Worm (Caenorhabditis elegans): ENCODE measurements around the gene T05B11.4.

Gene T05B11.4

DNA sequence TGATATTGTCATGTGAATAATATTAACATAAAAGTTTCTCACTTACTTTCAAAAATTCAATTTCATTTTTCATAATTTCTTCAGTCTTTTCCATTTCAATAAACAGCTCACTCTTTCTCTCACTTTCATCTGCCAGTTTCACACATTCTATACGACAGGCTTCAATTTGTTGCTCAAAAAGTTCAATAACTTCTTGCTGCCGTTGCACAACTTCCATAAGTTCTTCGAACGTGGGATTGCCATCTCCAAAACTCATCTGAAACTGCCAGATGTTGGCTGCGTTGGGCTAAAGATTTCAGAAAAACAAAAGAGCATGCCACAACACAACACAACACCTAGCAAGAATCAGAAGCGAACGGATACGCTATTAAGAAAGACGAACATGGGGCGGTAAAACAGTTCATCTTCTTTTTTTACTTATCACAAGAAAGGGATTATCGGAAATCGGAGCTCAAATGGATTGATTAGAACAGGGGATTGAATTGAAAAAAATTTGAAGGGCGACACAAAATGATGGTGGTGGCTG lies 21.2 kb downstream of the T05B11.4 start (continued):
- no peak for TF ChIP-seq ceh-58 (GFP tag; IDR thresholded peaks at IDR 0.05)
- peak; percentile 67; the same call in 1 of the 2 replicates for TF ChIP-seq hsf-1 (GFP tag; IDR thresholded peaks at IDR 0.05)
- TF ChIP-seq ets-4 (GFP tag; optimal IDR thresholded peaks at IDR 0.05): no peak
- TF ChIP-seq ztf-28 (GFP tag; IDR thresholded peaks at IDR 0.05): no peak
- no peak for TF ChIP-seq cebp-1 (GFP tag; IDR thresholded peaks at IDR 0.05)
- no peak for TF ChIP-seq cebp-1 (tag; optimal IDR thresholded peaks at IDR 0.05)
- no peak for TF ChIP-seq madf-10 (tag; optimal IDR thresholded peaks at IDR 0.05)
- TF ChIP-seq tbx-9 (tag; optimal IDR thresholded peaks at IDR 0.05; ENCODE audit: borderline replicate concordance): no peak
- peak; percentile 49 for TF ChIP-seq athp-1 (tag; optimal IDR thresholded peaks at IDR 0.05)
- TF ChIP-seq B0336.3 (GFP tag; IDR thresholded peaks at IDR 0.05): peak; percentile 80
- no peak for TF ChIP-seq unc-62 (GFP tag; optimal IDR thresholded peaks at IDR 0.05)
- TF ChIP-seq madf-8 (GFP tag; conservative IDR thresholded peaks at IDR 0.05): no peak; the same call in 1 of the 2 replicates
- no peak for TF ChIP-seq die-1 (tag; optimal IDR thresholded peaks at IDR 0.05)
- TF ChIP-seq nfyb-1 (GFP tag; IDR thresholded peaks at IDR 0.05): peak; percentile 58
- no peak for TF ChIP-seq ama-1 (optimal IDR thresholded peaks at IDR 0.05)
- peak in 1 of 2 experiments; percentile 43 for TF ChIP-seq ama-1 (GFP tag; optimal IDR thresholded peaks at IDR 0.05)
- no peak for TF ChIP-seq Y79H2A.3 (GFP tag; conservative IDR thresholded peaks at IDR 0.05)
- TF ChIP-seq aptf-3 (GFP tag; IDR thresholded peaks at IDR 0.05): 0 out of 2 replicates have a peak, but pooled peaks have one; percentile 15
- TF ChIP-seq ekl-4 (GFP tag; IDR thresholded peaks at IDR 0.05): peak; percentile 60; the same call in 1 of the 2 replicates
- no peak for TF ChIP-seq B0035.1 (tag; optimal IDR thresholded peaks at IDR 0.05)
- no peak for TF ChIP-seq zim-3 (tag; optimal IDR thresholded peaks at IDR 0.05)
- no peak for TF ChIP-seq snpc-4 (GFP tag; optimal IDR thresholded peaks at IDR 0.05)
- no peak for TF ChIP-seq snpc-4 (tag; optimal IDR thresholded peaks at IDR 0.05)
- TF ChIP-seq Y53G8AR.9 (GFP tag; conservative IDR thresholded peaks at IDR 0.05): no peak
- TF ChIP-seq F52B5.7 (tag; optimal IDR thresholded peaks at IDR 0.05): peak; percentile 9
- no peak for TF ChIP-seq bed-2 (GFP tag; IDR thresholded peaks at IDR 0.05)
- TF ChIP-seq nhr-80 (tag; optimal IDR thresholded peaks at IDR 0.05): no peak
- TF ChIP-seq egl-44 (GFP tag; IDR thresholded peaks at IDR 0.05): no peak
- 0 out of 2 replicates have a peak, but pooled peaks have one; percentile 32 for TF ChIP-seq pbrm-1 (GFP tag; IDR thresholded peaks at IDR 0.05)
- TF ChIP-seq madf-6 (GFP tag; IDR thresholded peaks at IDR 0.05): peak; percentile 42; the same call in 1 of the 2 replicates
- TF ChIP-seq nfya-2 (GFP tag; IDR thresholded peaks at IDR 0.05): no peak
- TF ChIP-seq ztf-18 (tag; optimal IDR thresholded peaks at IDR 0.05): no peak
- TF ChIP-seq C06A6.2 (GFP tag; conservative IDR thresholded peaks at IDR 0.05): no peak
- TF ChIP-seq ztf-22 (GFP tag; optimal IDR thresholded peaks at IDR 0.05): no peak
- TF ChIP-seq akir-1 (GFP tag; optimal IDR thresholded peaks at IDR 0.05): no peak
- no peak for TF ChIP-seq atf-7 (tag; optimal IDR thresholded peaks at IDR 0.05)
- TF ChIP-seq lsl-1 (GFP tag; optimal IDR thresholded peaks at IDR 0.05): no peak
- TF ChIP-seq nhr-179 (tag; optimal IDR thresholded peaks at IDR 0.05): no peak

DNA sequence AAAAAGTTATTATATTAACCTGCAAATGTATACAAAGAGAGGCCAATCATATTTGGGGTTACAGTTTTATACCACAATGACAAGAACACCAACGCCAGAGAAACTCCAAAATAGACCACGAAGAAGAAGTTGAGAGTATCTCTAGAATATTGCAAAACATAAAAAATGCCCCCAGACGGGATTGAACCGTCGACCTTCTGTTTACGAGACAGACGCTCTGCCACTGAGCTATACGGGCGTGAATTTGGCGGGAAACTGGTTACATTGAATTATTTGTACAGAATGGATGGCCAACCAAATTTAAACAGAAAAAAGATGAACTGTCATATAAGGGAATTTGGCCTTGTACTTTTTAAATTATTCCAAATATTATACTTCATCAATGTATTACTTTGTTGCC lies 24.0 kb downstream of the T05B11.4 start:
- TF ChIP-seq dpl-1 (GFP tag; optimal IDR thresholded peaks at IDR 0.05) (no peak), sea-2 (GFP tag; IDR thresholded peaks at IDR 0.05) (no peak), athp-1 (tag; optimal IDR thresholded peaks at IDR 0.05) (no peak), somi-1 (GFP tag; optimal IDR thresholded peaks at IDR 0.05) (peak; percentile 23), nhr-27 (tag; optimal IDR thresholded peaks at IDR 0.05) (no peak), F22D6.2 (tag; optimal IDR thresholded peaks at IDR 0.05) (no peak), ztf-18 (tag; optimal IDR thresholded peaks at IDR 0.05) (no peak), ama-1 (optimal IDR thresholded peaks at IDR 0.05) (no peak), ama-1 (GFP tag; optimal IDR thresholded peaks at IDR 0.05) (peak in 1 of 2 experiments; percentile 50), cebp-1 (GFP tag; IDR thresholded peaks at IDR 0.05) (no peak), cebp-1 (tag; optimal IDR thresholded peaks at IDR 0.05) (peak; percentile 47), lin-35 (GFP tag; optimal IDR thresholded peaks at IDR 0.05) (no peak), rec-8 (tag; optimal IDR thresholded peaks at IDR 0.05) (no peak), T07F8.4 (tag; optimal IDR thresholded peaks at IDR 0.05) (no peak), rcor-1 (GFP tag; IDR thresholded peaks at IDR 0.05) (0 out of 2 replicates have a peak, but pooled peaks have one; percentile 30), zfh-2 (GFP tag; conservative IDR thresholded peaks at IDR 0.05) (no peak), B0336.3 (GFP tag; IDR thresholded peaks at IDR 0.05) (0 out of 2 replicates have a peak, but pooled peaks have one; percentile 18), gei-17 (GFP tag; optimal IDR thresholded peaks at IDR 0.05) (no peak), lir-1 (GFP tag; conservative IDR thresholded peaks at IDR 0.05) (no peak)

Data from whole organism, young adult.